Worm (Caenorhabditis elegans) whole organism, L4/young adult: ENCODE results near the gene clec-24.

Experiments
- W03F9.2 ChIP-seq: fragments of 150-350 bp; optimal IDR thresholded peaks from 2 replicates; lab custom pipeline; 2014; ENCODE audit warnings: missing biosample characterization, missing genetic modification characterization
- him-1 ChIP-seq: sonication (generic microtip); optimal IDR thresholded peaks from 2 replicates; lab custom pipeline; 2016; ENCODE audit warnings: missing genotype, missing genetic modification reagents, missing genetic modification characterization, missing compliant biosample characterization

ce11 chrV:16834989-16835388 lies 26.8 kb upstream of the clec-24 start, which contains the start of gene tni-3:
- TF ChIP-seq him-1 (tag; lab: Kevin White, UChicago) (no peak), W03F9.2 (tag; lab: Kevin White, UChicago) (no peak)
